Fruit fly (Drosophila melanogaster): ENCODE data around the gene CG13983.

- TF ChIP-seq CG16813 (GFP tag; IDR thresholded peaks at IDR 0.05; ENCODE audit: partially characterized antibody) (no peak), cas (GFP tag; IDR thresholded peaks at IDR 0.05) (no peak), dysf (GFP tag; IDR thresholded peaks at IDR 0.05) (0 out of 3 replicates have a peak, but pooled peaks have one; percentile 13), CG10462 (GFP tag; optimal IDR thresholded peaks at IDR 0.05) (no peak), CG6689 (GFP tag; IDR thresholded peaks at IDR 0.05) (no peak), CG17802 (tag; optimal IDR thresholded peaks at IDR 0.05) (no peak), dmrt99B (tag; optimal IDR thresholded peaks at IDR 0.05) (no peak), CG12219 (GFP tag; optimal IDR thresholded peaks at IDR 0.05) (no peak), caup (GFP tag; optimal IDR thresholded peaks at IDR 0.05; ENCODE audit: severe bottlenecking) (no peak), unc-4 (GFP tag; IDR thresholded peaks at IDR 0.05; ENCODE audit: partially characterized antibody) (no peak)
Observed at dm6 chr2L:6259629-6260028, 4.7 kb downstream of the CG13983 start.

All from whole organism, embryonic.